Fruit fly (Drosophila melanogaster) whole organism, embryonic: ENCODE measurements around the gene Hip14.

Source experiments
- ATbp ChIP-seq: fragments of 200-800 bp; sonication (Bioruptor generic); optimal IDR thresholded peaks from 2 replicates; lab custom pipeline; 2017; ENCODE audit warnings: missing biosample characterization, mild to moderate bottlenecking, missing genetic modification characterization, missing genetic modification reagents
- Ada2b ChIP-seq: fragments of 200-800 bp; sonication (Bioruptor generic); IDR thresholded peaks from 2 replicates; pipeline ENCODE4 v1.3.6; 2022; ENCODE audit warnings: missing biosample characterization, missing genetic modification characterization
- CG10543 ChIP-seq: fragments of 200-800 bp; sonication (Bioruptor generic); optimal IDR thresholded peaks from 3 replicates; lab custom pipeline; 2017; ENCODE audit warnings: missing biosample characterization, mild to moderate bottlenecking, missing genetic modification characterization, moderate library complexity
- CG11695 ChIP-seq: fragments of 200-800 bp; sonication (Bioruptor generic); IDR thresholded peaks from 3 replicates; pipeline ENCODE4 v1.3.6; 2022; ENCODE audit warnings: missing biosample characterization, missing genetic modification characterization
- CG12071 ChIP-seq: fragments of 200-800 bp; sonication (Bioruptor generic); optimal IDR thresholded peaks from 3 replicates; lab custom pipeline; 2018; ENCODE audit warnings: missing biosample characterization, mild to moderate bottlenecking, missing genetic modification characterization
- CG13296 ChIP-seq: fragments of 200-800 bp; sonication (Bioruptor generic); optimal IDR thresholded peaks from 3 replicates; lab custom pipeline; 2018; ENCODE audit warnings: missing biosample characterization, mild to moderate bottlenecking, missing genetic modification characterization
- CG13894 ChIP-seq: fragments of 200-800 bp; sonication (Bioruptor generic); optimal IDR thresholded peaks from 3 replicates; lab custom pipeline; 2018; ENCODE audit warnings: missing biosample characterization, mild to moderate bottlenecking, missing genetic modification characterization, moderate library complexity
- CG15269 ChIP-seq: fragments of 200-800 bp; sonication (Bioruptor generic); optimal IDR thresholded peaks from 2 replicates; lab custom pipeline; 2018; ENCODE audit warnings: missing biosample characterization, mild to moderate bottlenecking, missing genetic modification characterization, moderate library complexity
- CG1832 ChIP-seq: fragments of 200-800 bp; sonication (Bioruptor generic); optimal IDR thresholded peaks from 2 replicates; lab custom pipeline; 2017; ENCODE audit warnings: missing biosample characterization, mild to moderate bottlenecking, missing genetic modification characterization, inconsistent platforms
- CG2678 ChIP-seq: fragments of 200-800 bp; sonication (Bioruptor generic); optimal IDR thresholded peaks from 3 replicates; lab custom pipeline; 2019; ENCODE audit warnings: missing biosample characterization, mild to moderate bottlenecking, missing genetic modification characterization, moderate library complexity
- CG2875 ChIP-seq: fragments of 200-800 bp; sonication (Bioruptor generic); optimal IDR thresholded peaks from 2 replicates; lab custom pipeline; 2017; ENCODE audit warnings: missing biosample characterization, mild to moderate bottlenecking, missing genetic modification characterization, missing genetic modification reagents
- CG34376 ChIP-seq: fragments of 200-800 bp; sonication (Bioruptor generic); optimal IDR thresholded peaks from 2 replicates; lab custom pipeline; 2018; ENCODE audit warnings: missing biosample characterization, mild to moderate bottlenecking, missing genetic modification characterization
- CG42726 ChIP-seq: fragments of 200-800 bp; sonication (Bioruptor generic); IDR thresholded peaks from 2 replicates; pipeline ENCODE4 v1.3.6; 2022; ENCODE audit warnings: missing biosample characterization, missing genetic modification characterization; ENCODE audit not compliant: partially characterized antibody
- CG4328 ChIP-seq: fragments of 200-800 bp; sonication (Bioruptor generic); optimal IDR thresholded peaks from 3 replicates; lab custom pipeline; 2017; ENCODE audit warnings: missing biosample characterization, missing genetic modification reagents, missing genetic modification characterization
- CG6175 ChIP-seq: fragments of 200-800 bp; sonication (Bioruptor generic); IDR thresholded peaks from 3 replicates; pipeline ENCODE4 v1.3.6; 2022; ENCODE audit warnings: missing biosample characterization, missing genetic modification characterization
- CG8359 ChIP-seq: fragments of 200-800 bp; sonication (Bioruptor generic); optimal IDR thresholded peaks from 2 replicates; lab custom pipeline; 2017; ENCODE audit warnings: missing biosample characterization, mild to moderate bottlenecking, missing genetic modification characterization, borderline replicate concordance
- CG8765 ChIP-seq: fragments of 200-800 bp; sonication (Bioruptor generic); IDR thresholded peaks from 2 replicates; pipeline ENCODE4 v1.3.6; 2022; ENCODE audit warnings: missing biosample characterization, missing genetic modification characterization
- Dp ChIP-seq: fragments of 200-800 bp; sonication (Bioruptor generic); optimal IDR thresholded peaks from 2 replicates; lab custom pipeline; 2018; ENCODE audit warnings: missing biosample characterization, mild to moderate bottlenecking, missing genetic modification characterization, moderate library complexity
- Dref ChIP-seq: fragments of 200-800 bp; sonication (Bioruptor generic); IDR thresholded peaks from 2 replicates; pipeline ENCODE4 v1.3.6; 2022; ENCODE audit warnings: missing biosample characterization, missing genetic modification characterization
- E2f1 ChIP-seq: fragments of 200-800 bp; sonication (Bioruptor generic); IDR thresholded peaks from 2 replicates; pipeline ENCODE4 v1.3.6; 2022; ENCODE audit warnings: missing biosample characterization, missing genetic modification characterization
- E2f2 ChIP-seq: fragments of 200-800 bp; sonication (Bioruptor generic); IDR thresholded peaks from 2 replicates; pipeline ENCODE4 v1.3.6; 2022; ENCODE audit warnings: missing biosample characterization, missing genetic modification characterization
- Fer1 ChIP-seq: fragments of 200-800 bp; sonication (Bioruptor generic); optimal IDR thresholded peaks from 2 replicates; lab custom pipeline; 2017; ENCODE audit warnings: missing biosample characterization, mild to moderate bottlenecking, missing genetic modification characterization
- Hr3 ChIP-seq: fragments of 200-800 bp; sonication (Bioruptor generic); optimal IDR thresholded peaks from 3 replicates; lab custom pipeline; 2016; ENCODE audit warnings: missing biosample characterization, missing genetic modification characterization
- Med ChIP-seq: fragments of 200-800 bp; sonication (Bioruptor generic); peaks from one replicate; lab custom pipeline; 2016; ENCODE audit warnings: missing biosample characterization, missing genetic modification characterization, mild to moderate bottlenecking, inconsistent platforms, moderate library complexity
- Rfx ChIP-seq: fragments of 200-800 bp; sonication (Bioruptor generic); IDR thresholded peaks from 2 replicates; pipeline ENCODE4 v1.3.6; 2022; ENCODE audit warnings: missing biosample characterization, missing genetic modification characterization
- btn ChIP-seq: fragments of 200-800 bp; sonication (Bioruptor generic); optimal IDR thresholded peaks from 2 replicates; lab custom pipeline; 2016; ENCODE audit warnings: missing biosample characterization, missing genetic modification characterization
- cato ChIP-seq: fragments of 200-800 bp; sonication (Bioruptor generic); optimal IDR thresholded peaks from 2 replicates; lab custom pipeline; 2016; ENCODE audit warnings: missing biosample characterization, missing genetic modification characterization, borderline replicate concordance
- caup ChIP-seq: fragments of 200-800 bp; sonication (Bioruptor generic); optimal IDR thresholded peaks from 3 replicates; lab custom pipeline; 2017; ENCODE audit warnings: missing biosample characterization, mild to moderate bottlenecking, missing genetic modification characterization, moderate library complexity; ENCODE audit not compliant: severe bottlenecking
- chinmo ChIP-seq: fragments of 200-800 bp; sonication (Bioruptor generic); IDR thresholded peaks from 4 replicates; pipeline ENCODE4 v1.3.6; 2022; ENCODE audit warnings: missing biosample characterization, missing genetic modification characterization; ENCODE audit not compliant: partially characterized antibody
- chn ChIP-seq: fragments of 200-800 bp; sonication (Bioruptor generic); optimal IDR thresholded peaks from 2 replicates; lab custom pipeline; 2016; ENCODE audit warnings: missing biosample characterization, missing genetic modification characterization
- crp ChIP-seq, 2 experiments: fragments of 200-800 bp; sonication (Bioruptor generic); optimal IDR thresholded peaks; 2 replicates in 1 of 2; 3 replicates in 1 of 2; lab custom pipeline; 2017; ENCODE audit warnings: missing biosample characterization in 2 of 2, missing genetic modification characterization in 2 of 2, mild to moderate bottlenecking in 1 of 2, moderate library complexity in 1 of 2
- danr ChIP-seq: fragments of 200-800 bp; sonication (Bioruptor generic); IDR thresholded peaks from 2 replicates; pipeline ENCODE4 v1.3.6; 2022; ENCODE audit warnings: missing biosample characterization, missing genetic modification characterization
- eve ChIP-seq, 2 experiments: fragments of >200 bp; optimal IDR thresholded peaks; 2 replicates each; lab custom pipeline; 2017; ENCODE audit warnings: missing biosample characterization in 2 of 2, missing genetic modification characterization in 2 of 2
- fru ChIP-seq: fragments of >200 bp; optimal IDR thresholded peaks from 2 replicates; lab custom pipeline; 2017
- mirr ChIP-seq: fragments of 200-800 bp; sonication (Bioruptor generic); optimal IDR thresholded peaks from 3 replicates; lab custom pipeline; 2018; ENCODE audit warnings: missing biosample characterization, mild to moderate bottlenecking, missing genetic modification characterization
- nom ChIP-seq: fragments of 200-800 bp; sonication (Bioruptor generic); optimal IDR thresholded peaks from 2 replicates; lab custom pipeline; 2017; ENCODE audit warnings: missing biosample characterization, missing genetic modification characterization, mild to moderate bottlenecking, moderate library complexity, missing genetic modification reagents
- oc ChIP-seq: fragments of 200-800 bp; sonication (Bioruptor generic); optimal IDR thresholded peaks from 2 replicates; lab custom pipeline; 2018; ENCODE audit warnings: missing biosample characterization, mild to moderate bottlenecking, missing genetic modification characterization, moderate library complexity
- odd ChIP-seq: fragments of 200-800 bp; sonication (Bioruptor generic); optimal IDR thresholded peaks from 2 replicates; lab custom pipeline; 2017; ENCODE audit warnings: missing biosample characterization, mild to moderate bottlenecking, missing genetic modification characterization
- sd ChIP-seq: fragments of 200-800 bp; sonication (Bioruptor generic); optimal IDR thresholded peaks from 3 replicates; lab custom pipeline; 2018; ENCODE audit warnings: missing biosample characterization, mild to moderate bottlenecking, missing genetic modification characterization, moderate library complexity
- sens-2 ChIP-seq: fragments of 200-800 bp; sonication (Bioruptor generic); IDR thresholded peaks from 2 replicates; pipeline ENCODE4 v1.3.6; 2022; ENCODE audit warnings: missing biosample characterization, missing genetic modification characterization
- slou ChIP-seq: fragments of 200-800 bp; sonication (Bioruptor generic); optimal IDR thresholded peaks from 3 replicates; lab custom pipeline; 2016; ENCODE audit warnings: missing biosample characterization, missing genetic modification characterization
- sug ChIP-seq: fragments of 200-800 bp; optimal IDR thresholded peaks from 2 replicates; lab custom pipeline; 2019; ENCODE audit warnings: missing biosample characterization, mild to moderate bottlenecking, missing genetic modification characterization, moderate library complexity
- tgo ChIP-seq: fragments of 200-800 bp; sonication (Bioruptor generic); IDR thresholded peaks from 3 replicates; pipeline ENCODE4 v1.3.6; 2022; ENCODE audit warnings: missing biosample characterization, missing genetic modification characterization
- ttk ChIP-seq: fragments of 200-800 bp; sonication (Bioruptor generic); IDR thresholded peaks from 2 replicates; pipeline ENCODE4 v2.1.2; 2022; ENCODE audit warnings: missing biosample characterization, missing genetic modification characterization
- twi ChIP-seq: fragments of 200-800 bp; optimal IDR thresholded peaks from 2 replicates; lab custom pipeline; 2019; ENCODE audit warnings: missing biosample characterization, mild to moderate bottlenecking, missing genetic modification characterization, moderate library complexity
- zen ChIP-seq: fragments of 200-800 bp; sonication (Bioruptor generic); optimal IDR thresholded peaks from 3 replicates; lab custom pipeline; 2018; ENCODE audit warnings: missing biosample characterization, mild to moderate bottlenecking, missing genetic modification characterization, moderate library complexity

The Hip14 gene

dm6 chr3L:15979912-15980311 lies 8.1 kb upstream of the Hip14 start, which contains the start of gene CG17027:
CG17027 (plus strand) TSS chr3L:15980100.
- no peak for TF ChIP-seq fru (lab: Kevin White, UChicago)
- peak; percentile 20 for TF ChIP-seq Med (GFP tag; lab: Kevin White, UChicago)
- no peak for TF ChIP-seq eve (GFP tag; optimal IDR thresholded peaks at IDR 0.05; lab: Kevin White, UChicago)
- no peak for TF ChIP-seq Rfx (GFP tag; lab: Robert Waterston, UW)
- TF ChIP-seq sd (tag; lab: Kevin White, UChicago), result no peak
- TF ChIP-seq mirr, result peak; percentile 5
- no peak for TF ChIP-seq twi
- TF ChIP-seq sens-2 (GFP tag; lab: Robert Waterston, UW), result no peak
- no peak for TF ChIP-seq tgo
- peak; percentile 50 for TF ChIP-seq sug (tag; lab: Kevin White, UChicago)
- TF ChIP-seq CG42726 (GFP tag; lab: Robert Waterston, UW), result 0 out of 2 replicates have a peak, but pooled peaks have one; percentile 9
- TF ChIP-seq CG13296, result peak; percentile 39
- no peak for TF ChIP-seq CG4328 (GFP tag; lab: Kevin White, UChicago)
- TF ChIP-seq CG12071, result peak; percentile 19
- peak; percentile 16 for TF ChIP-seq caup (GFP tag; lab: Kevin White, UChicago)
- TF ChIP-seq CG1832 (GFP tag; lab: Kevin White, UChicago), result no peak
- peak; percentile 53 for TF ChIP-seq CG13894 (tag; lab: Kevin White, UChicago)
- TF ChIP-seq zen (tag; lab: Kevin White, UChicago), result no peak
- TF ChIP-seq CG8765 (GFP tag; lab: Robert Waterston, UW), result no peak
- TF ChIP-seq odd (GFP tag; lab: Kevin White, UChicago), result peak; percentile 3
- TF ChIP-seq Fer1 (GFP tag; lab: Kevin White, UChicago), result peak; percentile 0
- peak; percentile 56; the same call in 2 of the 3 replicates for TF ChIP-seq CG6175
- TF ChIP-seq CG2875, result no peak
- TF ChIP-seq CG34376, result peak; percentile 18
- TF ChIP-seq btn (GFP tag; lab: Kevin White, UChicago), result no peak
- no peak for TF ChIP-seq ttk
- TF ChIP-seq CG15269 (tag; lab: Kevin White, UChicago), result peak; percentile 6
- TF ChIP-seq danr, result no peak
- no peak for TF ChIP-seq oc (tag; lab: Kevin White, UChicago)
- peak; percentile 35 for TF ChIP-seq CG2678 (tag; lab: Kevin White, UChicago)
- TF ChIP-seq CG10543 (GFP tag; lab: Kevin White, UChicago), result peak; percentile 15
- TF ChIP-seq ATbp (GFP tag; lab: Kevin White, UChicago), result no peak
- no peak for TF ChIP-seq CG8359
- TF ChIP-seq slou (GFP tag; lab: Kevin White, UChicago), result no peak

- TF ChIP-seq chn, result no peak
- TF ChIP-seq nom, result no peak
- peak; percentile 66 for TF ChIP-seq E2f2
- no peak for TF ChIP-seq CG11695 (GFP tag; lab: Robert Waterston, UW)
- TF ChIP-seq Ada2b, result no peak
- peak in 1 of 2 experiments; percentile 48 for TF ChIP-seq crp (GFP tag; optimal IDR thresholded peaks at IDR 0.05; lab: Kevin White, UChicago)
- no peak for TF ChIP-seq danr
- no peak for TF ChIP-seq cato (GFP tag; lab: Kevin White, UChicago)
- TF ChIP-seq Dp (GFP tag; lab: Kevin White, UChicago), result peak; percentile 36
- no peak for TF ChIP-seq Hr3 (GFP tag; lab: Kevin White, UChicago)
- TF ChIP-seq chinmo (GFP tag; lab: Robert Waterston, UW), result peak; percentile 62; the same call in 1 of the 4 replicates
- TF ChIP-seq Dref, result no peak
- 0 out of 2 replicates have a peak, but pooled peaks have one; percentile 7 for TF ChIP-seq E2f1 (GFP tag; lab: Robert Waterston, UW)
Measured at dm6 chr3L:15981403-15981802, 6.6 kb upstream of the Hip14 start.
